Worm (Caenorhabditis elegans): Measurements from ENCODE around the gene clp-2.

DNA sequence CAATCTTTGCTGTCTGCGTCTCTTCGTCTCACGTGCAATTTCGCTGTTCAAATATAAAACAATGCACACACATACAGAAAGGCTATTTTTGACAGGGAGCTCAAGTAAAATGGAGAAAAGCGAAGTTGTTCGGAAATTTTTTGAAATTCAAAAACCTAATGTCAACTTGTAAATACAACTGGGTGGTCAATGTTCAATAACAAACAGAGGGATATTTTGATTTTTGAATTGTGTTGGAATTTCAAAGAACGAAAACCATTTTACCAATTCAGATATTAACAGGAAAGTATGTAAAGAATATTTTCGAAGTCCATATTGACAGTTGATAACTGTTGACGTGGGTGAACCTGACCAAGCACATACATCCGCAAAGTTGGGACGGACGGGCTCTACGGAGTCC is 15.5 kb downstream of the clp-2 start, which contains the start of gene tag-243:
- TF ChIP-seq W03F9.2 (tag; optimal IDR thresholded peaks at IDR 0.05) = no peak
- TF ChIP-seq dao-5 (tag; optimal IDR thresholded peaks at IDR 0.05) = no peak

All from whole organism, L4/young adult.